Worm (Caenorhabditis elegans): ENCODE measurements around the gene acl-7.

acl-7 gene

DNA sequence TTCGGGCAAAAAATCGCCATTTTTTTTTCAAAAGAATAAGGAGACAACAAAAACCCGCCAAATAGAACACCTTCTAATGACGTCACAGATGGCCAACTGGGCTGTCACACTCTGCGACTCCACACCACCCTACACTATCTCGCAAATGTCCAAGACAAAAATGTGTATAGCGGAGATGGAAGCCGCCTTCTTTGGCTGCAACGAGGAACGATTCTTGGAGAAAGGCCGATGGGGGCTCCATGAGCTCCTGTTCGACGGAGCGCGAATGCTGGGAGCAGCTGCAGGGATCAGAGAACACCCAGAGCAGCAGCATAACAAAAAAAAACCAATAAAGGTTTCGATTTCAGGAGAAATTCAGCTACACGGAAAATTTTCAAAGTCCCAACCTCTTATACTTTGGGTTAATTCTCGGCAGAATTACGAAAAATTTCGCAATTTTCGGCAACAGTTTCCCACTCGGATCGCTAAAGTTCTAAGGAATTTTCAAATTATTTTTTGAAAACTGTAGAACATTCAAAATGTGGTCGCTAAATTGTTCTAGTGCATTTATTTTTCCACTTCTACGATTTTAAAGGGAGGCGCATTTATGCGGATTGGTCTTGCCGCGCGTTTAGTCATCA lies 10.4 kb downstream of the acl-7 start:
- TF ChIP-seq ces-1 (GFP tag; optimal IDR thresholded peaks at IDR 0.05) (peak; percentile 4), zip-8 (tag; optimal IDR thresholded peaks at IDR 0.05) (peak; percentile 63), unc-62 (GFP tag; optimal IDR thresholded peaks at IDR 0.05) (peak; percentile 23), sptf-1 (tag; optimal IDR thresholded peaks at IDR 0.05) (peak; percentile 15), nhr-12 (tag; optimal IDR thresholded peaks at IDR 0.05) (no peak), cnd-1 (tag; optimal IDR thresholded peaks at IDR 0.05) (peak; percentile 68)

DNA sequence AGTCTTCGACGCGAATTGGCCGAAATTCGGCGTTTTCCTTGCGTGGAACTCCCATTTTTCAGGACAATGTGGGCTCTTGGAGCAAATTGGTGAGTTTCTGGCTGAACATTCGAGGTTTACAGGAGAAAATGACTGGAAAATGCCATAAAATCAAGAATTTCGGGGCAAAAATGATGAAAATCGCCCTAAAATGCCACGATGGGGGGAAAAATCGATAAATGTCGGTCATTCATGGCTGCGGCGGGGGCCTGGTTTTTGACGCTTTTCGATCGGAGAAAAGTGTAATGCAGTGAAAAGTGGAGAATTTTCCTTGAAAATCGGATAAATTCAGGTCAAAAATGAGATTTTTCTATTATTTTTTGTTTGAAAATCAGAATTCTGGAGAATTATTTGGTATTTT lies 11.1 kb downstream of the acl-7 start, which contains the start of the genes Y46G5A.18 and Y46G5A.47:
TSS of gene Y46G5A.18 (minus strand) at position 101 of the 400 bp plus-strand sequence.
TSS of gene Y46G5A.47 (minus strand) at position 146 of the 400 bp plus-strand sequence.
- TF ChIP-seq nhr-237 (tag; optimal IDR thresholded peaks at IDR 0.05) (no peak), ceh-83 (GFP tag; optimal IDR thresholded peaks at IDR 0.05) (no peak), ham-2 (GFP tag; optimal IDR thresholded peaks at IDR 0.05) (no peak), sem-2 (GFP tag; optimal IDR thresholded peaks at IDR 0.05) (no peak), elt-1 (tag; optimal IDR thresholded peaks at IDR 0.05; ENCODE audit: borderline replicate concordance, insufficient read depth) (no peak), tbx-8 (GFP tag; optimal IDR thresholded peaks at IDR 0.05) (no peak), hlh-1 (tag; optimal IDR thresholded peaks at IDR 0.05) (no peak), elt-3 (tag; optimal IDR thresholded peaks at IDR 0.05) (no peak), ces-1 (GFP tag; optimal IDR thresholded peaks at IDR 0.05) (no peak), mep-1 (tag; optimal IDR thresholded peaks at IDR 0.05) (no peak), sptf-1 (tag; optimal IDR thresholded peaks at IDR 0.05) (no peak), nhr-12 (tag; optimal IDR thresholded peaks at IDR 0.05) (no peak), ceh-43 (GFP tag; optimal IDR thresholded peaks at IDR 0.05) (no peak), bed-3 (GFP tag; optimal IDR thresholded peaks at IDR 0.05) (no peak)

DNA sequence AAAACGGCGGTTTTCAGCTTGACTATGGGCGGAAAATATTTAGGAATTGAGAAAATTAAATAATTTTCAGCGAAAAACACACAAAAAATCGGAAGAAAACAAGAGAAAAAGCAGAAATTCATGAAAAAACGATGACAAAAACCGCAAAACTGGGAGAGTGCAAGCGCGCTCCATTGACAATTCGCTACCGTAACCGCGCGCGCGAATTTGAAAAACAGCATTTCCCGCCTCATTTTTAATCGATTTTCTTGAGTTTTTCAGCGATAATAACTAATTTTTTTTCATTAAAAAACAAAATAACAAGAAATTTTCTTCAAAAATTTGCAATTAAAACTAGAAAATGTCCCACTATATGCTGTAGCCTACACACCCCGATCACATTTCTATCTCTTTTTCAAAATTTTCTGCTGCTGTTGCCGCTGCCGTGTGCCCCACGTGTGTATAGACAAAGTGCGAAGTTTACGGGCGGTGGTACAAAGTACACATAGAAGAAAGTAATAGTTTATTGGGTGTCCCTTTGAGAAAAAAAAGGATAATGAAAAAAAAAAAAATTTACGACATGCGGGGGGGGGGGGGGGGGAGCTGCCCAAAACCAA lies 16.2 kb downstream of the acl-7 start:
- TF ChIP-seq hlh-1 (tag; optimal IDR thresholded peaks at IDR 0.05) (peak; percentile 25), ceh-83 (GFP tag; optimal IDR thresholded peaks at IDR 0.05) (no peak), lin-13 (tag; optimal IDR thresholded peaks at IDR 0.05) (peak; percentile 1), lsy-2 (tag; optimal IDR thresholded peaks at IDR 0.05) (peak; percentile 92)

DNA sequence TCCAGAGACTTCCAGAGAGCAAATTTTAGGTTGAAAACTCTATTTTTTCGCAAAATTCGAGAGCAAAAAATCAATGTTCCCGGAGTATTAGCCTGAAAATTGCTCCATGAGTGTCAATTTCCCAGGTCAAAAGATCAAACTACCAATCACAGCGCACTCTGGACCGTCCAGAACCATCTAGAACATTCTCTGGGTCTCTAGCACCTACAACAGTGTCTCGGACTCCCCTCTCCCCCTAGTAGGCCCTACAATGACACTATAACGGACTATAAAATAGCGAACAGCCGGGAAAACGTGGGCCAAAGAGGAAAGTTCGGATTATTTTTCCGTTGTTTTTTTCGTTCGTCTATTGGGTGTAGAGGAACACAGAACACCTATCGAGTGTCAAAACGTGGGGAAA lies 16.9 kb downstream of the acl-7 start:
- TF ChIP-seq unc-120 (tag; optimal IDR thresholded peaks at IDR 0.05; ENCODE audit: poor library complexity, severe bottlenecking) (no peak), ztf-11 (tag; optimal IDR thresholded peaks at IDR 0.05) (no peak), cnd-1 (tag; optimal IDR thresholded peaks at IDR 0.05) (peak; percentile 13), flh-1 (GFP tag; optimal IDR thresholded peaks at IDR 0.05) (no peak), nhr-2 (tag; optimal IDR thresholded peaks at IDR 0.05) (peak; percentile 3), unc-62 (GFP tag; optimal IDR thresholded peaks at IDR 0.05) (no peak), blmp-1 (tag; optimal IDR thresholded peaks at IDR 0.05) (no peak), elt-3 (tag; optimal IDR thresholded peaks at IDR 0.05) (no peak)

DNA sequence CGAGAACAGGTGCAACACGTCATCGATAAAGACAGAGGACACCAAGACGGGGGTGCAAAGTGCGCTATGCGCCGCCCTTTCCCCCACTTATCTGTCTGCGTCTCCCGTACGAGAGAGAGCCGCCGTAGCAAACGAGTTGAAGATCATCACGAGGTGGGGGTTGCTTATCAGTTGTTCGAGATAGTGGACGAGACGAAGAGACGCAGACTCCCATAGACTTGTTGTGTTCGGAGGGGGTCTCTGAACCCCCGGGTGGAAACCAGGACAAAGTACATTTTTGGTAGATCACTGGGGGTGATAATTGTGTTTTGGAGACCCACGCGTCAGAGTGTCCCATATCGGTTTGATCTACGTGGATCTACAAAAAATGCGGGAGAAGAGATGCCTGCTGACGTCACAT lies 17.4 kb downstream of the acl-7 start:
- TF ChIP-seq unc-62 (GFP tag; optimal IDR thresholded peaks at IDR 0.05) (peak; percentile 31), nhr-2 (tag; optimal IDR thresholded peaks at IDR 0.05) (no peak), sem-2 (GFP tag; optimal IDR thresholded peaks at IDR 0.05) (no peak), unc-120 (tag; optimal IDR thresholded peaks at IDR 0.05; ENCODE audit: poor library complexity, severe bottlenecking) (peak; percentile 75), lin-13 (tag; optimal IDR thresholded peaks at IDR 0.05) (no peak), snpc-4 (tag; optimal IDR thresholded peaks at IDR 0.05) (no peak), elt-3 (tag; optimal IDR thresholded peaks at IDR 0.05) (peak; percentile 59), tbx-8 (GFP tag; optimal IDR thresholded peaks at IDR 0.05) (no peak), drap-1 (GFP tag; optimal IDR thresholded peaks at IDR 0.05) (peak; percentile 5), elt-1 (tag; optimal IDR thresholded peaks at IDR 0.05; ENCODE audit: borderline replicate concordance, insufficient read depth) (peak; percentile 72), zip-8 (tag; optimal IDR thresholded peaks at IDR 0.05) (no peak), cnd-1 (tag; optimal IDR thresholded peaks at IDR 0.05) (no peak), ham-2 (GFP tag; optimal IDR thresholded peaks at IDR 0.05) (peak; percentile 75), ceh-39 (tag; optimal IDR thresholded peaks at IDR 0.05) (peak; percentile 16), sptf-1 (tag; optimal IDR thresholded peaks at IDR 0.05) (peak; percentile 31), nhr-237 (tag; optimal IDR thresholded peaks at IDR 0.05) (no peak), unc-39 (tag; optimal IDR thresholded peaks at IDR 0.05) (no peak), hlh-1 (tag; optimal IDR thresholded peaks at IDR 0.05) (peak; percentile 68), flh-1 (GFP tag; optimal IDR thresholded peaks at IDR 0.05) (no peak), lin-32 (GFP tag; optimal IDR thresholded peaks at IDR 0.05) (no peak)

All from whole organism, mixed stage, embryonic.